Fruit fly (Drosophila melanogaster) whole organism, wandering third instar larva: ENCODE measurements around the gene CG7182.

Experiments used
- Abd-B ChIP-seq: fragments of >200 bp; optimal IDR thresholded peaks from 2 replicates; lab custom pipeline; 2017; ENCODE audit warnings: missing biosample characterization, missing genetic modification characterization
- Dfd ChIP-seq: fragments of >200 bp; optimal IDR thresholded peaks from 2 replicates; lab custom pipeline; 2017; ENCODE audit warnings: missing biosample characterization, missing genetic modification characterization
- HLH106 ChIP-seq: fragments of 200-800 bp; optimal IDR thresholded peaks from 3 replicates; lab custom pipeline; 2019; ENCODE audit warnings: missing biosample characterization, mild to moderate bottlenecking, missing genetic modification characterization, moderate library complexity
- Mio ChIP-seq: sonication (Bioruptor generic); optimal IDR thresholded peaks from 2 replicates; lab custom pipeline; 2016; ENCODE audit warnings: missing biosample characterization, missing genetic modification characterization
- N ChIP-seq: fragments of >200 bp; optimal IDR thresholded peaks from 2 replicates; lab custom pipeline; 2018; ENCODE audit warnings: missing biosample characterization, missing external identifiers, missing genetic modification characterization
- OdsH ChIP-seq: fragments of 200-800 bp; sonication (Bioruptor generic); optimal IDR thresholded peaks from 2 replicates; lab custom pipeline; 2016; ENCODE audit warnings: missing biosample characterization, mild to moderate bottlenecking, missing genetic modification characterization
- Sp1 ChIP-seq: fragments of 200-800 bp; sonication (Bioruptor generic); optimal IDR thresholded peaks from 3 replicates; lab custom pipeline; 2019; ENCODE audit warnings: missing biosample characterization, mild to moderate bottlenecking, missing genetic modification characterization, moderate library complexity
- dsf ChIP-seq: sonication (Bioruptor generic); optimal IDR thresholded peaks from 2 replicates; lab custom pipeline; 2016; ENCODE audit warnings: missing biosample characterization, missing genetic modification characterization, borderline replicate concordance
- fru ChIP-seq: fragments of 200-800 bp; sonication (Bioruptor generic); optimal IDR thresholded peaks from 3 replicates; lab custom pipeline; 2016; ENCODE audit warnings: missing biosample characterization, mild to moderate bottlenecking, missing genetic modification characterization
- lola ChIP-seq: fragments of >200 bp; optimal IDR thresholded peaks from 2 replicates; lab custom pipeline; 2017; ENCODE audit warnings: missing biosample characterization, missing genetic modification characterization
- pan ChIP-seq: fragments of >200 bp; optimal IDR thresholded peaks from 2 replicates; lab custom pipeline; 2017
- rgr ChIP-seq: fragments of 200-800 bp; sonication (Bioruptor generic); optimal IDR thresholded peaks from 3 replicates; lab custom pipeline; 2016; ENCODE audit warnings: missing biosample characterization, mild to moderate bottlenecking, missing genetic modification characterization
- sage ChIP-seq: fragments of 200-800 bp; sonication (Bioruptor generic); optimal IDR thresholded peaks from 2 replicates; lab custom pipeline; 2016; ENCODE audit warnings: missing biosample characterization, mild to moderate bottlenecking, missing genetic modification characterization
- tai ChIP-seq: sonication (Bioruptor generic); optimal IDR thresholded peaks from 2 replicates; lab custom pipeline; 2016; ENCODE audit warnings: missing biosample characterization, missing genetic modification characterization

DNA sequence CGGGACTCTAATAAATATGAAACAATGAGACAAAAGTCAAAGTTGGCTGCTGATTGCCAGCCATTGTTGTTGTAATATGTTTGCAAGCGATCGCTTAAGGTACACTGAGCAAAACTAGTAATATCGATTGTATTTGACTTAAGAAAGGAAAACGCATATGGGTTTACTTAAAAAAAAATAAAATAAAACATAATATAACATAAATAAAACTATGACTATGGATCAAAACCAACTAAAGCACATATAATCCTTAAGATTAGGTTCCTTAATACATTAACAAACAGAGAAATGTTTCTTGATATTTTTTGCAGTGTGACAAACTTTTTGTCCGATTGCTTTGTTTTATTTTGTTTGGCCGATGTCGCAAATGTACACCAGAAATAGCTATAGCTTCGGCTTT, 12.6 kb downstream of the CG7182 start:
- no peak for TF ChIP-seq tai
- TF ChIP-seq fru (GFP tag; lab: Kevin White, UChicago): no peak
- no peak for TF ChIP-seq HLH106 (tag; lab: Kevin White, UChicago)
- TF ChIP-seq rgr (GFP tag; lab: Kevin White, UChicago): no peak
- TF ChIP-seq sage (GFP tag; lab: Kevin White, UChicago): no peak
- no peak for TF ChIP-seq pan
- no peak for TF ChIP-seq N (GFP tag; lab: Kevin White, UChicago)
- TF ChIP-seq Sp1 (GFP tag; lab: Kevin White, UChicago): no peak
- no peak for TF ChIP-seq lola
- no peak for TF ChIP-seq Dfd
- no peak for TF ChIP-seq dsf (GFP tag; lab: Kevin White, UChicago)
- no peak for TF ChIP-seq Mio
- no peak for TF ChIP-seq OdsH (GFP tag; lab: Kevin White, UChicago)
- TF ChIP-seq Abd-B (GFP tag; lab: Kevin White, UChicago): no peak
